Worm (Caenorhabditis elegans): Measurements from ENCODE around the gene Y105C5B.15.

DNA sequence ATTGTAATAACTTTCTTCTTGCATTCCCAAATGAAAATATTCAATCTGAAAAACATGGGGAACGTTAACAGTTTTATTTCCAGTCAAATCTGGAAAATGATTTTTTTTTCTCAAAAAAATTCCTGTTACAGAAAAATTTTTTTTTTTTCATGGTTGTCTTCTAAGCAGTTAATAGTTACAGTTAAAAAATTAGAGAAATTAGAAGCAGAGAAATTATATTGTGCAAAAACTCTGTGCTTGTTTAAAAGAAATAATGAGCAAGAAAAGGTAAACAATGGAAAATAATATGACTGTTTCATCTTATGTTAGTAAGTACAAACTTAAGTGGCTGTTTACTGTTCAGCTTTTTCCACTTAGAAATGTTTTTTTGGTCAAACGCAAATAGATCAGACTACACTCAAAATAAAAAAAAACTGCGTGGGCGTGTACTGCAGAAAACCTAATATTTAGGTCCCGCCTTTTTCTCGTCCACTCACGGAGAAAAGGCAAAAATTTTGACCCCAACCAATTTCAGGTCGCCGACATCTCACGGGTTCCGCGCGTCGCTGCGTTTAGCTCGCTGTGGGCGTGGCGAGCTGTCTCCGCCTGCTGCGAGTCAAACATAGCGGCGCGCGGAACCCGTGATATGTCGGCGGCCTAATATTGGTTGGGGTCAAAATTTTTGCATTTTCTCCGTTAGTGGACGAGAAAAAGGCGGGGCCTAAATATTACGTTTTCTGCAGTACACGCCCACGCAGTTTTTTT lies 726 bp upstream of the Y105C5B.15 start, which contains the start of gene ifas-3:
- TF ChIP-seq daf-12 (tag; optimal IDR thresholded peaks at IDR 0.05) (no peak), zag-1 (tag; optimal IDR thresholded peaks at IDR 0.05) (no peak), ceh-28 (tag; optimal IDR thresholded peaks at IDR 0.05) (no peak), nhr-12 (tag; optimal IDR thresholded peaks at IDR 0.05) (no peak), skn-1 (tag; optimal IDR thresholded peaks at IDR 0.05) (no peak), elt-3 (tag; optimal IDR thresholded peaks at IDR 0.05) (no peak), nhr-11 (tag; optimal IDR thresholded peaks at IDR 0.05) (no peak), elt-1 (tag; optimal IDR thresholded peaks at IDR 0.05) (no peak), R02D3.7 (tag; optimal IDR thresholded peaks at IDR 0.05) (no peak), pqm-1 (tag; optimal IDR thresholded peaks at IDR 0.05) (no peak), nhr-237 (tag; optimal IDR thresholded peaks at IDR 0.05) (no peak), sea-2 (GFP tag; optimal IDR thresholded peaks at IDR 0.05) (no peak), fos-1 (tag; optimal IDR thresholded peaks at IDR 0.05) (no peak), mdl-1 (tag; optimal IDR thresholded peaks at IDR 0.05) (no peak)
